Fruit fly (Drosophila melanogaster) whole organism, embryonic: ENCODE results near the gene Cpr66Cb.

Experiments
- CG10565 ChIP-seq: fragments of 200-800 bp; sonication (Bioruptor generic); optimal IDR thresholded peaks from 3 replicates; lab custom pipeline; 2016; ENCODE audit warnings: missing biosample characterization, mild to moderate bottlenecking, missing genetic modification characterization
- CG11560 ChIP-seq: fragments of 200-800 bp; sonication (Bioruptor generic); IDR thresholded peaks from 3 replicates; pipeline ENCODE4 v1.3.6; 2022; ENCODE audit warnings: missing biosample characterization, missing genetic modification characterization
- CG12236 ChIP-seq: fragments of 200-800 bp; sonication (Bioruptor generic); optimal IDR thresholded peaks from 2 replicates; lab custom pipeline; 2016; ENCODE audit warnings: missing biosample characterization, missing genetic modification characterization
- CG15479 ChIP-seq: fragments of 200-800 bp; sonication (Bioruptor generic); optimal IDR thresholded peaks from 3 replicates; lab custom pipeline; 2019; ENCODE audit warnings: missing biosample characterization, mild to moderate bottlenecking, missing genetic modification characterization, moderate library complexity
- CG15514 ChIP-seq: fragments of 200-800 bp; sonication (Bioruptor generic); optimal IDR thresholded peaks from 3 replicates; lab custom pipeline; 2017; ENCODE audit warnings: missing biosample characterization, missing genetic modification characterization, mild to moderate bottlenecking, moderate library complexity, missing genetic modification reagents
- CG1603 ChIP-seq: fragments of 200-800 bp; sonication (Bioruptor generic); optimal IDR thresholded peaks from 2 replicates; lab custom pipeline; 2019; ENCODE audit warnings: missing biosample characterization, mild to moderate bottlenecking, missing genetic modification characterization, moderate library complexity
- CG1647 ChIP-seq: fragments of 200-800 bp; sonication (Bioruptor generic); optimal IDR thresholded peaks from 3 replicates; lab custom pipeline; 2016; ENCODE audit warnings: missing biosample characterization, missing genetic modification characterization
- CG17385 ChIP-seq: fragments of 200-800 bp; sonication (Bioruptor generic); optimal IDR thresholded peaks from 3 replicates; lab custom pipeline; 2018; ENCODE audit warnings: missing biosample characterization, mild to moderate bottlenecking, missing genetic modification characterization
- CG30431 ChIP-seq: fragments of 200-800 bp; sonication (Bioruptor generic); optimal IDR thresholded peaks from 2 replicates; lab custom pipeline; 2017; ENCODE audit warnings: missing biosample characterization, missing genetic modification characterization
- CG3407 ChIP-seq: fragments of 200-800 bp; sonication (Bioruptor generic); optimal IDR thresholded peaks from 2 replicates; lab custom pipeline; 2018; ENCODE audit warnings: missing biosample characterization, mild to moderate bottlenecking, missing genetic modification characterization
- CG34376 ChIP-seq: fragments of 200-800 bp; sonication (Bioruptor generic); optimal IDR thresholded peaks from 2 replicates; lab custom pipeline; 2018; ENCODE audit warnings: missing biosample characterization, mild to moderate bottlenecking, missing genetic modification characterization
- CG6272 ChIP-seq: fragments of 200-800 bp; sonication (Bioruptor generic); IDR thresholded peaks from 2 replicates; pipeline ENCODE4 v1.3.6; 2022; ENCODE audit warnings: missing biosample characterization, missing genetic modification characterization
- CG8388 ChIP-seq: fragments of 200-800 bp; sonication (Bioruptor generic); optimal IDR thresholded peaks from 2 replicates; lab custom pipeline; 2019; ENCODE audit warnings: missing biosample characterization, mild to moderate bottlenecking, missing genetic modification characterization, moderate library complexity
- CG8478 ChIP-seq: fragments of >200 bp; optimal IDR thresholded peaks from 2 replicates; lab custom pipeline; 2018
- D19B ChIP-seq: fragments of 200-800 bp; sonication (Bioruptor generic); optimal IDR thresholded peaks from 2 replicates; lab custom pipeline; 2017; ENCODE audit warnings: missing biosample characterization, mild to moderate bottlenecking, missing genetic modification characterization
- Dip3 ChIP-seq: fragments of 200-800 bp; sonication (Bioruptor generic); optimal IDR thresholded peaks from 3 replicates; lab custom pipeline; 2016; ENCODE audit warnings: missing biosample characterization, missing genetic modification characterization
- Dref ChIP-seq: fragments of 200-800 bp; sonication (Bioruptor generic); IDR thresholded peaks from 2 replicates; pipeline ENCODE4 v1.3.6; 2022; ENCODE audit warnings: missing biosample characterization, missing genetic modification characterization
- HLH4C ChIP-seq: fragments of 200-800 bp; sonication (Bioruptor generic); IDR thresholded peaks from 3 replicates; pipeline ENCODE4 v1.3.6; 2022; ENCODE audit warnings: missing biosample characterization, missing genetic modification characterization; ENCODE audit not compliant: partially characterized antibody
- Hmx ChIP-seq: fragments of 200-800 bp; sonication (Bioruptor generic); optimal IDR thresholded peaks from 2 replicates; lab custom pipeline; 2016; ENCODE audit warnings: missing biosample characterization, missing genetic modification characterization
- MBD-R2 ChIP-seq: fragments of 200-800 bp; sonication (Bioruptor generic); IDR thresholded peaks from 2 replicates; pipeline ENCODE4 v1.3.6; 2022; ENCODE audit warnings: missing biosample characterization, missing genetic modification characterization
- Poxn ChIP-seq: fragments of 200-800 bp; sonication (Bioruptor generic); IDR thresholded peaks from 2 replicates; pipeline ENCODE4 v1.3.6; 2022; ENCODE audit warnings: missing biosample characterization, missing genetic modification characterization
- Rfx ChIP-seq: fragments of 200-800 bp; sonication (Bioruptor generic); IDR thresholded peaks from 2 replicates; pipeline ENCODE4 v1.3.6; 2022; ENCODE audit warnings: missing biosample characterization, missing genetic modification characterization
- Sin3A ChIP-seq: fragments of >200 bp; optimal IDR thresholded peaks from 2 replicates; lab custom pipeline; 2018
- Sox102F ChIP-seq: fragments of 200-800 bp; sonication (Bioruptor generic); optimal IDR thresholded peaks from 2 replicates; lab custom pipeline; 2018; ENCODE audit warnings: missing biosample characterization, mild to moderate bottlenecking, missing genetic modification characterization, moderate library complexity
- Usf ChIP-seq: fragments of 200-800 bp; sonication (Bioruptor generic); optimal IDR thresholded peaks from 2 replicates; lab custom pipeline; 2017; ENCODE audit warnings: missing genotype, missing biosample characterization, missing genetic modification characterization
- ase ChIP-seq: fragments of 200-800 bp; sonication (Bioruptor generic); IDR thresholded peaks from 3 replicates; pipeline ENCODE4 v1.3.6; 2022; ENCODE audit warnings: missing biosample characterization, missing genetic modification characterization
- chm ChIP-seq: fragments of 200-800 bp; sonication (Bioruptor generic); IDR thresholded peaks from 2 replicates; pipeline ENCODE4 v1.3.6; 2022; ENCODE audit warnings: missing biosample characterization, missing genetic modification characterization
- ci ChIP-seq: fragments of 200-800 bp; sonication (Bioruptor generic); IDR thresholded peaks from 3 replicates; pipeline ENCODE4 v1.3.6; 2022; ENCODE audit warnings: missing biosample characterization, missing genetic modification characterization
- crol ChIP-seq: fragments of 200-800 bp; sonication (Bioruptor generic); IDR thresholded peaks from 2 replicates; pipeline ENCODE4 v1.3.6; 2022; ENCODE audit warnings: missing biosample characterization, missing genetic modification characterization
- crp ChIP-seq, 2 experiments: fragments of 200-800 bp; sonication (Bioruptor generic); optimal IDR thresholded peaks; 2 replicates in 1 of 2; 3 replicates in 1 of 2; lab custom pipeline; 2017; ENCODE audit warnings: missing biosample characterization in 2 of 2, missing genetic modification characterization in 2 of 2, mild to moderate bottlenecking in 1 of 2, moderate library complexity in 1 of 2
- da ChIP-seq: fragments of 200-800 bp; sonication (Bioruptor generic); optimal IDR thresholded peaks from 2 replicates; lab custom pipeline; 2016; ENCODE audit warnings: missing biosample characterization, missing genetic modification characterization
- dati ChIP-seq: fragments of 200-800 bp; sonication (Bioruptor generic); IDR thresholded peaks from 2 replicates; pipeline ENCODE4 v1.3.6; 2022; ENCODE audit warnings: missing biosample characterization, missing genetic modification characterization
- dm ChIP-seq: fragments of 200-800 bp; sonication (Bioruptor generic); optimal IDR thresholded peaks from 3 replicates; lab custom pipeline; 2016; ENCODE audit warnings: missing biosample characterization, missing genetic modification characterization
- fd96Cb ChIP-seq: fragments of 200-800 bp; sonication (Bioruptor generic); optimal IDR thresholded peaks from 2 replicates; lab custom pipeline; 2018; ENCODE audit warnings: missing biosample characterization, mild to moderate bottlenecking, missing genetic modification characterization, moderate library complexity
- gcm ChIP-seq: fragments of 200-800 bp; sonication (Bioruptor generic); optimal IDR thresholded peaks from 2 replicates; lab custom pipeline; 2019; ENCODE audit warnings: missing biosample characterization, mild to moderate bottlenecking, missing genetic modification characterization, moderate library complexity
- gt ChIP-seq: fragments of 200-800 bp; sonication (Bioruptor generic); IDR thresholded peaks from 2 replicates; pipeline ENCODE4 v1.3.6; 2022; ENCODE audit warnings: missing biosample characterization, missing genetic modification characterization
- ham ChIP-seq: fragments of 200-800 bp; sonication (Bioruptor generic); IDR thresholded peaks from 2 replicates; pipeline ENCODE4 v1.3.6; 2022; ENCODE audit warnings: missing biosample characterization, missing genetic modification characterization
- hb ChIP-seq: fragments of 200-800 bp; sonication (Bioruptor generic); IDR thresholded peaks from 3 replicates; pipeline ENCODE4 v1.3.6; 2022; ENCODE audit warnings: missing biosample characterization, missing genetic modification characterization; ENCODE audit not compliant: partially characterized antibody
- lola ChIP-seq, 3 experiments: fragments of >200 bp in 2 of 3; fragments of 200-800 bp in 1 of 3; sonication (Bioruptor generic) in 1 of 3; optimal IDR thresholded peaks; 2 replicates each; lab custom pipeline; 2017 to 2019; ENCODE audit warnings: missing biosample characterization in 3 of 3, missing genetic modification characterization in 3 of 3, mild to moderate bottlenecking in 1 of 3, moderate library complexity in 1 of 3
- maf-S ChIP-seq: fragments of 200-800 bp; sonication (Bioruptor generic); optimal IDR thresholded peaks from 2 replicates; lab custom pipeline; 2016; ENCODE audit warnings: missing biosample characterization, missing genetic modification characterization
- otp ChIP-seq: fragments of 200-800 bp; sonication (Bioruptor generic); IDR thresholded peaks from 3 replicates; pipeline ENCODE4, ENCODE4 v1.3.6; 2022; ENCODE audit warnings: missing biosample characterization, missing genetic modification characterization
- prd ChIP-seq, 3 experiments: fragments of >200 bp in 2 of 3; fragments of 200-800 bp in 1 of 3; sonication (Bioruptor generic) in 1 of 3; optimal IDR thresholded peaks in 2 of 3; IDR thresholded peaks in 1 of 3; 2 replicates in 2 of 3; 3 replicates in 1 of 3; pipeline versions ENCODE4 v1.3.6 to Lab custom; 2017 to 2022; ENCODE audit warnings: missing biosample characterization in 1 of 3, missing genetic modification characterization in 1 of 3
- sd ChIP-seq: fragments of 200-800 bp; sonication (Bioruptor generic); optimal IDR thresholded peaks from 3 replicates; lab custom pipeline; 2018; ENCODE audit warnings: missing biosample characterization, mild to moderate bottlenecking, missing genetic modification characterization, moderate library complexity
- slbo ChIP-seq: fragments of 200-800 bp; sonication (Bioruptor generic); IDR thresholded peaks from 2 replicates; pipeline ENCODE4 v1.3.6; 2022; ENCODE audit warnings: missing biosample characterization, missing genetic modification characterization
- slp2 ChIP-seq: fragments of 200-800 bp; sonication (Bioruptor generic); optimal IDR thresholded peaks from 2 replicates; lab custom pipeline; 2016; ENCODE audit warnings: missing biosample characterization, missing genetic modification characterization
- stwl ChIP-seq: fragments of 200-800 bp; sonication (Bioruptor generic); optimal IDR thresholded peaks from 3 replicates; lab custom pipeline; 2018; ENCODE audit warnings: missing biosample characterization, mild to moderate bottlenecking, missing genetic modification characterization, moderate library complexity
- tna ChIP-seq: fragments of 200-800 bp; sonication (Bioruptor generic); IDR thresholded peaks from 2 replicates; pipeline ENCODE4 v1.3.6; 2022; ENCODE audit warnings: missing biosample characterization, missing genetic modification characterization; ENCODE audit not compliant: partially characterized antibody
- trem ChIP-seq: fragments of 200-800 bp; optimal IDR thresholded peaks from 3 replicates; lab custom pipeline; 2019; ENCODE audit warnings: missing biosample characterization, mild to moderate bottlenecking, missing genetic modification characterization, moderate library complexity

The Cpr66Cb gene

DNA sequence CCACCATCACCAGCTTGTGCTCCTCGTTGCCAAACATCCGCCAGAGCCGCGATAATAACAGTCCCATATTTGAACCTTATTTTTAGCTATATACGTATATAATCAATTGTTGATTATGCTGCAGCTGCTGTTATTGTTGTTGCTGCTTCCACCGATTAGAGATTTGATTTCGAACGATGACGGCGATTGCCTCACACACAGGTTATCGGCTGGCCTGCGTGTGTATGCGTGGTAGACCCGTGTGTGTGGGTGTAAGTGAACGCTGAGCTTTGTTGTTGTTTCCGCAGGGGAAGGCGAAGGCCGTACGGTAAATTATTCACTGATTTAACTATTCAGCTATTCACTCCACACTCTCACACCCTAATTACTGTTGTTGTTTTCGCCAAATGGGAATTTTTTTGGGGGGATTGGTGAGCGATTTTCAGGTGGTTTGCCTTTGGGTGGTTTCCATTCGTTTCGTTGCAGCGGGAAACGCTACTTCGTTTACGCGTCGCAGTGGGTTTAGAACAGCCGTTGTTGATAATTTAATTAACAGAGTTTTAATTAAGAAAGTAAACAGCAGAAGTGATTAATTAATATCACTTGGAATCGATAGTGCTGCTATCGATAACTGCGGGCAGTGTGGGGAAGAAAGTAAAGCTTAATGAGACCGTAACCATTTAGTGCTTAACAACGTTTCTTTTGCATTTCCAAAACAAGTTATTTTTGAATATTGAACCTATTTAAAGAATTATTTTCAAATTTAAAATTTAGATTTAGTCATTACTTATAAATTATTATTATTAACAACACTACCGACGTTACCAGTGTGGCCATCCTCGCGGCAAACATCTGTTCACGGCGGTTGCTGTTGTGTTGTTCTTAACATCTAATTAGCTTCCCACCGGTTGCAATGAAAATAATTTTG lies 37.0 kb upstream of the Cpr66Cb start, which contains the start of the genes Arl5 and CG13671 (continued):
- TF ChIP-seq Usf (GFP tag; lab: Kevin White, UChicago) (peak; percentile 19), lola (GFP tag; optimal IDR thresholded peaks at IDR 0.05; lab: Kevin White, UChicago) (peak in 2 of 3 experiments; percentile 16 to 60), dati (GFP tag; lab: Robert Waterston, UW) (0 out of 2 replicates have a peak, but pooled peaks have one; percentile 2), CG12236 (GFP tag; lab: Kevin White, UChicago) (peak; percentile 5), CG6272 (peak; percentile 67), Rfx (GFP tag; lab: Robert Waterston, UW) (peak; percentile 83), da (GFP tag; lab: Kevin White, UChicago) (no peak), HLH4C (peak; percentile 70), tna (GFP tag; lab: Robert Waterston, UW) (no peak), CG30431 (GFP tag; lab: Kevin White, UChicago) (peak; percentile 61), CG1647 (peak; percentile 70), gcm (GFP tag; lab: Kevin White, UChicago) (peak; percentile 51), CG15479 (GFP tag; lab: Kevin White, UChicago) (no peak), Dref (GFP tag; lab: Robert Waterston, UW) (peak; percentile 79), CG8388 (GFP tag; lab: Kevin White, UChicago) (peak; percentile 75), ci (peak; percentile 84), CG8478 (no peak), slp2 (GFP tag; lab: Kevin White, UChicago) (no peak), Poxn (no peak), gt (GFP tag; lab: Robert Waterston, UW) (no peak), D19B (GFP tag; lab: Kevin White, UChicago) (peak; percentile 15), crp (GFP tag; optimal IDR thresholded peaks at IDR 0.05; lab: Kevin White, UChicago) (peak in 1 of 2 experiments; percentile 89), otp (peak; percentile 87), prd (optimal IDR thresholded peaks at IDR 0.05; lab: Kevin White, UChicago) (no peak), prd (GFP tag; IDR thresholded peaks at IDR 0.05; lab: Robert Waterston, UW) (peak; percentile 91), sd (no peak), CG11560 (tag; lab: Robert Waterston, UW) (no peak), Sox102F (GFP tag; lab: Kevin White, UChicago) (no peak), CG17385 (GFP tag; lab: Kevin White, UChicago) (peak; percentile 65), CG34376 (GFP tag; lab: Kevin White, UChicago) (peak; percentile 75), ase (GFP tag; lab: Robert Waterston, UW) (peak; percentile 75), CG15514 (GFP tag; lab: Kevin White, UChicago) (peak; percentile 76), stwl (tag; lab: Kevin White, UChicago) (peak; percentile 91), crol (no peak; the same call in 1 of the 2 replicates), ham (GFP tag; lab: Robert Waterston, UW) (no peak), Sin3A (lab: Kevin White, UChicago) (peak; percentile 67), trem (tag; lab: Kevin White, UChicago) (peak; percentile 80), fd96Cb (peak; percentile 67), slbo (GFP tag; lab: Robert Waterston, UW) (peak; percentile 92), chm (GFP tag; lab: Robert Waterston, UW) (peak; percentile 64), Hmx (GFP tag; lab: Kevin White, UChicago) (peak; percentile 25), Dip3 (peak; percentile 79), CG1603 (peak; percentile 25), CG10565 (GFP tag; lab: Kevin White, UChicago) (no peak), maf-S (GFP tag; lab: Kevin White, UChicago) (peak; percentile 55), dm (GFP tag; lab: Kevin White, UChicago) (no peak), CG3407 (GFP tag; lab: Kevin White, UChicago) (peak; percentile 57), MBD-R2 (GFP tag; lab: Robert Waterston, UW) (peak; percentile 94), hb (GFP tag; lab: Robert Waterston, UW) (peak; percentile 77; the same call in 2 of the 3 replicates)
